Fruit fly (Drosophila melanogaster) whole organism, embryonic: Measurements from ENCODE around the gene drn.
A peak's percentile ranks its signal among the peaks of the same experiment; 100 is the strongest.

Experiments
- CG10321 ChIP-seq: fragments of 200-800 bp; sonication (Bioruptor generic); IDR thresholded peaks from 2 replicates; pipeline ENCODE4 v1.3.6; 2022; ENCODE audit warnings: missing biosample characterization, missing genetic modification characterization
- CG11085 ChIP-seq: fragments of 200-800 bp; sonication (Bioruptor generic); IDR thresholded peaks from 2 replicates; pipeline ENCODE4 v1.3.6; 2022; ENCODE audit warnings: missing biosample characterization, missing genetic modification characterization
- CG12071 ChIP-seq: fragments of 200-800 bp; sonication (Bioruptor generic); optimal IDR thresholded peaks from 3 replicates; lab custom pipeline; 2018; ENCODE audit warnings: missing biosample characterization, mild to moderate bottlenecking, missing genetic modification characterization
- CG12942 ChIP-seq: fragments of 200-800 bp; sonication (Bioruptor generic); optimal IDR thresholded peaks from 3 replicates; lab custom pipeline; 2016; ENCODE audit warnings: missing biosample characterization, missing genetic modification characterization
- CG14050 ChIP-seq: fragments of 200-800 bp; sonication (Bioruptor generic); IDR thresholded peaks from 3 replicates; pipeline ENCODE4 v1.3.6; 2022; ENCODE audit warnings: missing biosample characterization, missing genetic modification characterization
- CG14965 ChIP-seq: fragments of 200-800 bp; sonication (Bioruptor generic); optimal IDR thresholded peaks from 2 replicates; lab custom pipeline; 2016; ENCODE audit warnings: missing biosample characterization, missing genetic modification characterization, borderline replicate concordance
- CG15514 ChIP-seq: fragments of 200-800 bp; sonication (Bioruptor generic); optimal IDR thresholded peaks from 3 replicates; lab custom pipeline; 2017; ENCODE audit warnings: missing biosample characterization, missing genetic modification characterization, mild to moderate bottlenecking, moderate library complexity, missing genetic modification reagents
- CG16779 ChIP-seq: fragments of 200-800 bp; sonication (Bioruptor generic); IDR thresholded peaks from 2 replicates; pipeline ENCODE4 v1.3.6; 2022; ENCODE audit warnings: missing biosample characterization, missing genetic modification characterization
- CG17829 ChIP-seq: fragments of 200-800 bp; optimal IDR thresholded peaks from 2 replicates; lab custom pipeline; 2019; ENCODE audit warnings: missing biosample characterization, mild to moderate bottlenecking, missing genetic modification characterization, moderate library complexity
- CG18619 ChIP-seq: fragments of 200-800 bp; sonication (Bioruptor generic); optimal IDR thresholded peaks from 3 replicates; lab custom pipeline; 2017; ENCODE audit warnings: missing biosample characterization, mild to moderate bottlenecking, missing genetic modification characterization
- CG31224 ChIP-seq: fragments of 200-800 bp; sonication (Bioruptor generic); IDR thresholded peaks from 2 replicates; pipeline ENCODE4 v1.3.6; 2022; ENCODE audit warnings: missing biosample characterization, missing genetic modification characterization
- CG3726 ChIP-seq: fragments of 200-800 bp; sonication (Bioruptor generic); IDR thresholded peaks from 3 replicates; pipeline ENCODE4, ENCODE4 v1.3.6; 2022; ENCODE audit warnings: missing biosample characterization, missing genetic modification characterization
- CG5245 ChIP-seq: fragments of 200-800 bp; sonication (Bioruptor generic); optimal IDR thresholded peaks from 3 replicates; lab custom pipeline; 2016; ENCODE audit warnings: missing biosample characterization, missing genetic modification characterization
- CG6854 ChIP-seq: fragments of 200-800 bp; sonication (Bioruptor generic); optimal IDR thresholded peaks from 3 replicates; lab custom pipeline; 2017; ENCODE audit warnings: missing biosample characterization, mild to moderate bottlenecking, missing genetic modification characterization
- CG7271 ChIP-seq: fragments of 200-800 bp; sonication (Bioruptor generic); optimal IDR thresholded peaks from 2 replicates; lab custom pipeline; 2018; ENCODE audit warnings: missing biosample characterization, mild to moderate bottlenecking, missing genetic modification characterization, moderate library complexity
- CG7745 ChIP-seq: fragments of 200-800 bp; sonication (Bioruptor generic); optimal IDR thresholded peaks from 2 replicates; lab custom pipeline; 2018; ENCODE audit warnings: missing biosample characterization, mild to moderate bottlenecking, missing genetic modification characterization, moderate library complexity
- CG7839 ChIP-seq: fragments of 200-800 bp; sonication (Bioruptor generic); optimal IDR thresholded peaks from 3 replicates; lab custom pipeline; 2018; ENCODE audit warnings: missing biosample characterization, mild to moderate bottlenecking, missing genetic modification characterization, moderate library complexity
- CG8359 ChIP-seq: fragments of 200-800 bp; sonication (Bioruptor generic); optimal IDR thresholded peaks from 2 replicates; lab custom pipeline; 2017; ENCODE audit warnings: missing biosample characterization, mild to moderate bottlenecking, missing genetic modification characterization, borderline replicate concordance
- CG8765 ChIP-seq: fragments of 200-800 bp; sonication (Bioruptor generic); IDR thresholded peaks from 2 replicates; pipeline ENCODE4 v1.3.6; 2022; ENCODE audit warnings: missing biosample characterization, missing genetic modification characterization
- CG9215 ChIP-seq: fragments of 200-800 bp; sonication (Bioruptor generic); IDR thresholded peaks from 2 replicates; pipeline ENCODE4 v1.3.6; 2022; ENCODE audit warnings: missing biosample characterization, missing genetic modification characterization
- D19A ChIP-seq: fragments of 200-800 bp; optimal IDR thresholded peaks from 3 replicates; lab custom pipeline; 2019; ENCODE audit warnings: missing biosample characterization, mild to moderate bottlenecking, missing genetic modification characterization, moderate library complexity
- Dad ChIP-seq: fragments of 200-800 bp; sonication (Bioruptor generic); optimal IDR thresholded peaks from 3 replicates; lab custom pipeline; 2016; ENCODE audit warnings: missing biosample characterization, missing genetic modification characterization
- Doc3 ChIP-seq: fragments of 200-800 bp; sonication (Bioruptor generic); IDR thresholded peaks from 3 replicates; pipeline ENCODE4 v1.3.6; 2022; ENCODE audit warnings: missing biosample characterization, missing genetic modification characterization; ENCODE audit not compliant: partially characterized antibody
- Drgx ChIP-seq: fragments of 200-800 bp; sonication (Bioruptor generic); IDR thresholded peaks from 2 replicates; pipeline ENCODE4 v1.3.6; 2022; ENCODE audit warnings: missing biosample characterization, missing genetic modification characterization
- Fer3 ChIP-seq: fragments of 200-800 bp; sonication (Bioruptor generic); optimal IDR thresholded peaks from 2 replicates; lab custom pipeline; 2018; ENCODE audit warnings: missing biosample characterization, mild to moderate bottlenecking, missing genetic modification characterization, moderate library complexity
- HLH3B ChIP-seq: fragments of 200-800 bp; sonication (Bioruptor generic); IDR thresholded peaks from 2 replicates; pipeline ENCODE4 v1.3.6; 2022; ENCODE audit warnings: missing biosample characterization, missing genetic modification characterization
- HLH4C ChIP-seq: fragments of 200-800 bp; sonication (Bioruptor generic); IDR thresholded peaks from 3 replicates; pipeline ENCODE4 v1.3.6; 2022; ENCODE audit warnings: missing biosample characterization, missing genetic modification characterization; ENCODE audit not compliant: partially characterized antibody
- Hr51 ChIP-seq, 2 experiments: fragments of 200-800 bp; sonication (Bioruptor generic); optimal IDR thresholded peaks; 2 replicates in 1 of 2; 3 replicates in 1 of 2; lab custom pipeline; 2016 to 2018; ENCODE audit warnings: missing biosample characterization in 2 of 2, missing genetic modification characterization in 2 of 2, mild to moderate bottlenecking in 1 of 2, moderate library complexity in 1 of 2
- Hsf ChIP-seq: fragments of 200-800 bp; sonication (Bioruptor generic); optimal IDR thresholded peaks from 3 replicates; lab custom pipeline; 2016; ENCODE audit warnings: missing biosample characterization, missing genetic modification characterization
- MESR4 ChIP-seq: fragments of 200-800 bp; sonication (Bioruptor generic); optimal IDR thresholded peaks from 2 replicates; lab custom pipeline; 2018; ENCODE audit warnings: missing biosample characterization, mild to moderate bottlenecking, missing genetic modification characterization, moderate library complexity
- Mrtf ChIP-seq: fragments of 200-800 bp; sonication (Bioruptor generic); IDR thresholded peaks from 3 replicates; pipeline ENCODE4 v1.3.6; 2022; ENCODE audit warnings: missing biosample characterization, missing genetic modification characterization
- abd-A ChIP-seq: fragments of 200-800 bp; sonication (Bioruptor generic); optimal IDR thresholded peaks from 3 replicates; lab custom pipeline; 2019; ENCODE audit warnings: missing biosample characterization, mild to moderate bottlenecking, missing genetic modification characterization, moderate library complexity
- az2 ChIP-seq: fragments of 200-800 bp; sonication (Bioruptor generic); optimal IDR thresholded peaks from 3 replicates; lab custom pipeline; 2016; ENCODE audit warnings: missing biosample characterization, missing genetic modification characterization
- corto ChIP-seq: fragments of 200-800 bp; sonication (Bioruptor generic); optimal IDR thresholded peaks from 2 replicates; lab custom pipeline; 2016; ENCODE audit warnings: missing biosample characterization, mild to moderate bottlenecking, missing genetic modification characterization, moderate library complexity
- croc ChIP-seq: fragments of 200-800 bp; sonication (Bioruptor generic); conservative IDR thresholded peaks from 3 replicates; pipeline ENCODE4 v1.3.6; 2022; ENCODE audit warnings: missing biosample characterization, missing genetic modification characterization
- fd102C ChIP-seq: fragments of 200-800 bp; sonication (Bioruptor generic); optimal IDR thresholded peaks from 2 replicates; lab custom pipeline; 2018; ENCODE audit warnings: missing biosample characterization, mild to moderate bottlenecking, missing genetic modification characterization, moderate library complexity
- fd64A ChIP-seq: fragments of 200-800 bp; sonication (Bioruptor generic); optimal IDR thresholded peaks from 3 replicates; lab custom pipeline; 2018; ENCODE audit warnings: missing biosample characterization, mild to moderate bottlenecking, missing genetic modification characterization
- grn ChIP-seq: fragments of 200-800 bp; sonication (Bioruptor generic); optimal IDR thresholded peaks from 3 replicates; lab custom pipeline; 2017; ENCODE audit warnings: missing biosample characterization, missing genetic modification characterization
- hb ChIP-seq: fragments of 200-800 bp; sonication (Bioruptor generic); IDR thresholded peaks from 3 replicates; pipeline ENCODE4 v1.3.6; 2022; ENCODE audit warnings: missing biosample characterization, missing genetic modification characterization; ENCODE audit not compliant: partially characterized antibody
- hbn ChIP-seq: fragments of 200-800 bp; sonication (Bioruptor generic); IDR thresholded peaks from 2 replicates; pipeline ENCODE4 v1.3.6; 2022; ENCODE audit warnings: missing biosample characterization, missing genetic modification characterization; ENCODE audit not compliant: partially characterized antibody
- insv ChIP-seq, 2 experiments: fragments of 200-800 bp; sonication (Bioruptor generic); optimal IDR thresholded peaks; 3 replicates each; lab custom pipeline; 2016 to 2018; ENCODE audit warnings: missing biosample characterization in 2 of 2, missing genetic modification characterization in 2 of 2
- kni ChIP-seq: fragments of 200-800 bp; sonication (Bioruptor generic); optimal IDR thresholded peaks from 3 replicates; lab custom pipeline; 2017; ENCODE audit warnings: mild to moderate bottlenecking, missing biosample characterization, missing genetic modification reagents, missing genetic modification characterization
- lola ChIP-seq, 3 experiments: fragments of >200 bp in 2 of 3; fragments of 200-800 bp in 1 of 3; sonication (Bioruptor generic) in 1 of 3; optimal IDR thresholded peaks; 2 replicates each; lab custom pipeline; 2017 to 2019; ENCODE audit warnings: missing biosample characterization in 3 of 3, missing genetic modification characterization in 3 of 3, mild to moderate bottlenecking in 1 of 3, moderate library complexity in 1 of 3
- nerfin-2 ChIP-seq: fragments of 200-800 bp; sonication (Bioruptor generic); IDR thresholded peaks from 2 replicates; pipeline ENCODE4 v1.3.6; 2022; ENCODE audit warnings: missing biosample characterization, missing genetic modification characterization; ENCODE audit not compliant: partially characterized antibody
- pum ChIP-seq: fragments of 200-800 bp; sonication (Bioruptor generic); optimal IDR thresholded peaks from 2 replicates; lab custom pipeline; 2016; ENCODE audit warnings: missing biosample characterization, missing genetic modification characterization
- repo ChIP-seq: fragments of 200-800 bp; sonication (Bioruptor generic); optimal IDR thresholded peaks from 2 replicates; lab custom pipeline; 2016; ENCODE audit warnings: missing biosample characterization, missing genetic modification characterization
- schlank ChIP-seq: fragments of 200-800 bp; sonication (Bioruptor generic); optimal IDR thresholded peaks from 2 replicates; lab custom pipeline; 2018; ENCODE audit warnings: missing biosample characterization, mild to moderate bottlenecking, missing genetic modification characterization
- slp2 ChIP-seq: fragments of 200-800 bp; sonication (Bioruptor generic); optimal IDR thresholded peaks from 2 replicates; lab custom pipeline; 2016; ENCODE audit warnings: missing biosample characterization, missing genetic modification characterization
- tap ChIP-seq: fragments of 200-800 bp; optimal IDR thresholded peaks from 3 replicates; lab custom pipeline; 2019; ENCODE audit warnings: missing biosample characterization, mild to moderate bottlenecking, missing genetic modification characterization, moderate library complexity

The drn gene

dm6 chr3R:9393542-9394025 is 53.6 kb downstream of the drn start (continued):
- TF ChIP-seq HLH3B (GFP tag; lab: Robert Waterston, UW): peak; percentile 65
- peak; percentile 42; the same call in 1 of the 2 replicates for TF ChIP-seq CG31224 (GFP tag; lab: Robert Waterston, UW)
- TF ChIP-seq pum (GFP tag; lab: Kevin White, UChicago): peak; percentile 50
- TF ChIP-seq insv (GFP tag; optimal IDR thresholded peaks at IDR 0.05; lab: Kevin White, UChicago): no peak
- peak; percentile 25 for TF ChIP-seq MESR4
- TF ChIP-seq tap (tag; lab: Kevin White, UChicago): peak; percentile 64
- no peak for TF ChIP-seq CG14965
- peak; percentile 78 for TF ChIP-seq D19A (tag; lab: Kevin White, UChicago)
- TF ChIP-seq Dad (GFP tag; lab: Kevin White, UChicago): peak; percentile 17
- TF ChIP-seq Doc3 (GFP tag; lab: Robert Waterston, UW): no peak
- TF ChIP-seq CG7745 (tag; lab: Kevin White, UChicago): peak; percentile 75
- TF ChIP-seq az2: peak; percentile 70
- TF ChIP-seq CG17829: peak; percentile 84
- TF ChIP-seq hb (GFP tag; lab: Robert Waterston, UW): no peak
- TF ChIP-seq nerfin-2 (GFP tag; lab: Robert Waterston, UW): no peak
- TF ChIP-seq grn (GFP tag; lab: Kevin White, UChicago): peak; percentile 48
- no peak for TF ChIP-seq CG11085 (GFP tag; lab: Robert Waterston, UW)
- peak; percentile 89 for TF ChIP-seq fd64A (GFP tag; lab: Kevin White, UChicago)
- TF ChIP-seq CG15514: peak; percentile 48
- TF ChIP-seq fd102C (GFP tag; lab: Kevin White, UChicago): peak; percentile 47
- peak in 1 of 2 experiments; percentile 9 for TF ChIP-seq Hr51 (GFP tag; optimal IDR thresholded peaks at IDR 0.05; lab: Kevin White, UChicago)
- no peak for TF ChIP-seq repo (GFP tag; lab: Kevin White, UChicago)
- 0 out of 2 replicates have a peak, but pooled peaks have one; percentile 24 for TF ChIP-seq CG16779 (GFP tag; lab: Robert Waterston, UW)
- peak; percentile 77 for TF ChIP-seq CG18619 (GFP tag; lab: Kevin White, UChicago)
- peak; percentile 78 for TF ChIP-seq croc
- peak; percentile 51 for TF ChIP-seq Fer3 (tag; lab: Kevin White, UChicago)
- TF ChIP-seq kni (GFP tag; lab: Kevin White, UChicago): peak; percentile 89
- no peak for TF ChIP-seq CG14050 (GFP tag; lab: Robert Waterston, UW)
- no peak for TF ChIP-seq CG7271 (tag; lab: Kevin White, UChicago)
- peak; percentile 5 for TF ChIP-seq slp2 (GFP tag; lab: Kevin White, UChicago)
- TF ChIP-seq CG8359 (GFP tag; lab: Kevin White, UChicago): peak; percentile 71
- TF ChIP-seq abd-A (tag; lab: Kevin White, UChicago): no peak
- TF ChIP-seq CG12942 (GFP tag; lab: Kevin White, UChicago): peak; percentile 23
- TF ChIP-seq Drgx: peak; percentile 97
- no peak; the same call in 1 of the 2 replicates for TF ChIP-seq CG8765
- TF ChIP-seq CG9215 (GFP tag; lab: Robert Waterston, UW): no peak
- TF ChIP-seq CG10321: peak; percentile 36; the same call in 1 of the 2 replicates
- peak; percentile 65 for TF ChIP-seq CG12071 (GFP tag; lab: Kevin White, UChicago)
- peak; percentile 59 for TF ChIP-seq corto (GFP tag; lab: Kevin White, UChicago)
- TF ChIP-seq Hsf (GFP tag; lab: Kevin White, UChicago): peak; percentile 49
- peak; percentile 48 for TF ChIP-seq CG5245 (GFP tag; lab: Kevin White, UChicago)
- peak in 1 of 3 experiments; percentile 86 for TF ChIP-seq lola (GFP tag; optimal IDR thresholded peaks at IDR 0.05; lab: Kevin White, UChicago)
- TF ChIP-seq schlank (tag; lab: Kevin White, UChicago): peak; percentile 35
- TF ChIP-seq CG6854: peak; percentile 13
- peak; percentile 77; the same call in 2 of the 3 replicates for TF ChIP-seq CG3726 (GFP tag; lab: Robert Waterston, UW)
- TF ChIP-seq CG7839 (tag; lab: Kevin White, UChicago): peak; percentile 76
- no peak for TF ChIP-seq Mrtf (GFP tag; lab: Robert Waterston, UW)
- no peak for TF ChIP-seq HLH4C (GFP tag; lab: Robert Waterston, UW)
- no peak for TF ChIP-seq hbn
